Fruit fly (Drosophila melanogaster): ENCODE measurements around the gene CG11106.

CG11106 gene

dm6 chrX:11159710-11160446 is 42.2 kb upstream of the CG11106 start, which contains the start of gene CG32668:
TSS of gene CG32668 (minus strand) at chrX:11159760.
- no peak for TF ChIP-seq cic (GFP tag; optimal IDR thresholded peaks at IDR 0.05)
- no peak for TF ChIP-seq CG11617 (GFP tag; optimal IDR thresholded peaks at IDR 0.05)
- no peak for TF ChIP-seq toe (GFP tag; optimal IDR thresholded peaks at IDR 0.05)
- TF ChIP-seq bab1 (GFP tag; optimal IDR thresholded peaks at IDR 0.05), result no peak
- no peak for TF ChIP-seq Crg-1 (GFP tag; optimal IDR thresholded peaks at IDR 0.05)
- TF ChIP-seq CG5204 (GFP tag; optimal IDR thresholded peaks at IDR 0.05), result no peak

dm6 chrX:11168958-11169357 is 33.1 kb upstream of the CG11106 start, which contains the start of gene Antdh:
TSS of gene Antdh (minus strand) at chrX:11169058.
- no peak for TF ChIP-seq CG33017 (tag; optimal IDR thresholded peaks at IDR 0.05)
- TF ChIP-seq pad (GFP tag; optimal IDR thresholded peaks at IDR 0.05), result no peak
- TF ChIP-seq CG14711 (tag; optimal IDR thresholded peaks at IDR 0.05), result no peak
- no peak for TF ChIP-seq cic (GFP tag; optimal IDR thresholded peaks at IDR 0.05)
- no peak for TF ChIP-seq Hr96 (GFP tag; optimal IDR thresholded peaks at IDR 0.05)
- TF ChIP-seq CG12768 (GFP tag; optimal IDR thresholded peaks at IDR 0.05), result no peak
- no peak for TF ChIP-seq CG7101 (tag; optimal IDR thresholded peaks at IDR 0.05)
- TF ChIP-seq cnc (optimal IDR thresholded peaks at IDR 0.05), result no peak
- TF ChIP-seq CG7045 (GFP tag; optimal IDR thresholded peaks at IDR 0.05), result no peak

DNA sequence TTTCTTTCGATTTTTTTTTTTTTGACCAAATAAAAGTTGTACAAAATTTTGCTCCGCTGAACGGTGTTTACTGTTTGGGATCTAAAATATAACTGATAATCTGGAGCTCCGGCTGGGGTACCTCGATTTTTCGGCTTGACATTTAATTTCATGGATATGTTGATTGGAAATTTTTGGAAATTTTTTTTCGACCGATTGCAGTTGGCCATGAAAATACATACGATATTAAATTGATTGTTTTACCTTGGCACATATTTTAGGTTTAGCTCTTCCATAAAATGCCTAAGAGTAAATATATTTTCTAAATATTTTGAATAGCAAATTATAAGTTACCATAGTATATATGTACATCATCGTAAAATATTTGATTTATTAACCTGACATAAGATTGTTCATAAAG is 31.5 kb upstream of the CG11106 start, which contains the start of gene CG1394:
Gene CG1394 (minus strand): TSS at position 101 of the 400 bp plus-strand sequence.
- no peak for TF ChIP-seq cic (GFP tag; optimal IDR thresholded peaks at IDR 0.05)
- no peak for TF ChIP-seq CG12768 (GFP tag; optimal IDR thresholded peaks at IDR 0.05)
- no peak for TF ChIP-seq pad (GFP tag; optimal IDR thresholded peaks at IDR 0.05)
- TF ChIP-seq CG7101 (tag; optimal IDR thresholded peaks at IDR 0.05), result no peak
- no peak for TF ChIP-seq CG7045 (GFP tag; optimal IDR thresholded peaks at IDR 0.05)
- TF ChIP-seq CG5204 (GFP tag; optimal IDR thresholded peaks at IDR 0.05), result no peak

dm6 chrX:11176073-11176472 is 26.0 kb upstream of the CG11106 start:
- no peak for TF ChIP-seq Crg-1 (GFP tag; optimal IDR thresholded peaks at IDR 0.05)
- no peak for TF ChIP-seq cnc (optimal IDR thresholded peaks at IDR 0.05)

dm6 chrX:11182631-11183030 is 19.4 kb upstream of the CG11106 start, which contains the start of gene CG15200:
TSS of gene CG15200 (plus strand) at chrX:11182931.
- TF ChIP-seq CG1620 (GFP tag; optimal IDR thresholded peaks at IDR 0.05) (no peak), CG7101 (tag; optimal IDR thresholded peaks at IDR 0.05) (no peak), Clk (GFP tag; optimal IDR thresholded peaks at IDR 0.05) (no peak), bab1 (GFP tag; optimal IDR thresholded peaks at IDR 0.05) (no peak), CG14711 (tag; optimal IDR thresholded peaks at IDR 0.05) (no peak), Hr96 (GFP tag; optimal IDR thresholded peaks at IDR 0.05) (no peak), CG33017 (tag; optimal IDR thresholded peaks at IDR 0.05) (no peak), Crg-1 (GFP tag; optimal IDR thresholded peaks at IDR 0.05) (no peak)

dm6 chrX:11203104-11203503 is 1.1 kb downstream of the CG11106 start:
- TF ChIP-seq CG1620 (GFP tag; optimal IDR thresholded peaks at IDR 0.05) (no peak), CG7045 (GFP tag; optimal IDR thresholded peaks at IDR 0.05) (no peak), cic (GFP tag; optimal IDR thresholded peaks at IDR 0.05) (no peak), CG5204 (GFP tag; optimal IDR thresholded peaks at IDR 0.05) (no peak), Clk (GFP tag; optimal IDR thresholded peaks at IDR 0.05) (no peak), tj (GFP tag; optimal IDR thresholded peaks at IDR 0.05) (no peak), Hr96 (GFP tag; optimal IDR thresholded peaks at IDR 0.05) (no peak), CG7101 (tag; optimal IDR thresholded peaks at IDR 0.05) (no peak), toe (GFP tag; optimal IDR thresholded peaks at IDR 0.05) (no peak), ovo (GFP tag; optimal IDR thresholded peaks at IDR 0.05) (no peak)

- TF ChIP-seq kay (GFP tag; ENCODE audit: borderline replicate concordance), result no peak
- no peak for TF ChIP-seq CG5204 (GFP tag; optimal IDR thresholded peaks at IDR 0.05)
- TF ChIP-seq Crg-1 (GFP tag; optimal IDR thresholded peaks at IDR 0.05), result no peak
- no peak for TF ChIP-seq CG33017 (tag; optimal IDR thresholded peaks at IDR 0.05)
- no peak for TF ChIP-seq pad (GFP tag; optimal IDR thresholded peaks at IDR 0.05)
- TF ChIP-seq Clk (GFP tag; optimal IDR thresholded peaks at IDR 0.05), result no peak
- no peak for TF ChIP-seq Hr96 (GFP tag; optimal IDR thresholded peaks at IDR 0.05)
- TF ChIP-seq CG14711 (tag; optimal IDR thresholded peaks at IDR 0.05), result no peak
- TF ChIP-seq CG7045 (GFP tag; optimal IDR thresholded peaks at IDR 0.05), result no peak
- TF ChIP-seq Mnt (GFP tag; optimal IDR thresholded peaks at IDR 0.05), result no peak
- TF ChIP-seq cic (GFP tag; optimal IDR thresholded peaks at IDR 0.05), result no peak
- no peak for TF ChIP-seq cnc (optimal IDR thresholded peaks at IDR 0.05)
- TF ChIP-seq CG11617 (GFP tag; optimal IDR thresholded peaks at IDR 0.05), result no peak
- TF ChIP-seq toe (GFP tag; optimal IDR thresholded peaks at IDR 0.05), result no peak
- TF ChIP-seq CG12768 (GFP tag; optimal IDR thresholded peaks at IDR 0.05), result no peak
- no peak for TF ChIP-seq CG7101 (tag; optimal IDR thresholded peaks at IDR 0.05)
- no peak for TF ChIP-seq bab1 (GFP tag; optimal IDR thresholded peaks at IDR 0.05)
- TF ChIP-seq CG1620 (GFP tag; optimal IDR thresholded peaks at IDR 0.05), result no peak
Observed at dm6 chrX:11247936-11248335, 45.9 kb downstream of the CG11106 start, which contains the start of gene CG15198. TSS of gene CG15198 (plus strand) at chrX:11248236.

Data from whole organism, adult.